Fruit fly (Drosophila melanogaster) whole organism, embryonic: Measurements from ENCODE around the gene AIMP2.

Experiments
- B-H1 ChIP-seq: fragments of 200-800 bp; sonication (Bioruptor generic); IDR thresholded peaks from 3 replicates; pipeline ENCODE4 v1.3.6; 2022; ENCODE audit warnings: missing biosample characterization, missing genetic modification characterization
- C15 ChIP-seq: fragments of 200-800 bp; sonication (Bioruptor generic); IDR thresholded peaks from 3 replicates; pipeline ENCODE4 v1.3.6; 2022; ENCODE audit warnings: missing biosample characterization, missing genetic modification characterization
- CG11456 ChIP-seq: fragments of 200-800 bp; sonication (Bioruptor generic); IDR thresholded peaks from 3 replicates; pipeline ENCODE4 v1.3.6; 2022; ENCODE audit warnings: missing biosample characterization, missing genetic modification characterization
- CG12659 ChIP-seq: fragments of 200-800 bp; sonication (Bioruptor generic); optimal IDR thresholded peaks from 3 replicates; lab custom pipeline; 2017; ENCODE audit warnings: mild to moderate bottlenecking, missing biosample characterization, missing genetic modification reagents, missing genetic modification characterization
- CG14710 ChIP-seq: fragments of 200-800 bp; sonication (Bioruptor generic); optimal IDR thresholded peaks from 3 replicates; lab custom pipeline; 2019; ENCODE audit warnings: missing biosample characterization, mild to moderate bottlenecking, missing genetic modification characterization, moderate library complexity
- CG15696 ChIP-seq: fragments of 200-800 bp; sonication (Bioruptor generic); optimal IDR thresholded peaks from 2 replicates; lab custom pipeline; 2019; ENCODE audit warnings: missing biosample characterization, mild to moderate bottlenecking, missing genetic modification characterization, moderate library complexity
- CG17612 ChIP-seq: fragments of 200-800 bp; sonication (Bioruptor generic); IDR thresholded peaks from 2 replicates; pipeline ENCODE4 v1.3.6; 2022; ENCODE audit warnings: missing biosample characterization, missing genetic modification characterization
- CG18011 ChIP-seq: fragments of 200-800 bp; sonication (Bioruptor generic); optimal IDR thresholded peaks from 2 replicates; lab custom pipeline; 2017; ENCODE audit warnings: missing biosample characterization, missing genetic modification characterization, mild to moderate bottlenecking, moderate library complexity, missing genotype
- CG2116 ChIP-seq: fragments of 200-800 bp; sonication (Bioruptor generic); optimal IDR thresholded peaks from 3 replicates; lab custom pipeline; 2018; ENCODE audit warnings: missing biosample characterization, mild to moderate bottlenecking, missing genetic modification characterization
- CG3281 ChIP-seq: fragments of 200-800 bp; sonication (Bioruptor generic); optimal IDR thresholded peaks from 3 replicates; lab custom pipeline; 2017; ENCODE audit warnings: missing biosample characterization, mild to moderate bottlenecking, missing genetic modification characterization
- CG33213 ChIP-seq: fragments of 200-800 bp; sonication (Bioruptor generic); optimal IDR thresholded peaks from 3 replicates; lab custom pipeline; 2016; ENCODE audit warnings: missing biosample characterization, missing genetic modification characterization
- CG33557 ChIP-seq: fragments of 200-800 bp; sonication (Bioruptor generic); optimal IDR thresholded peaks from 2 replicates; lab custom pipeline; 2019; ENCODE audit warnings: missing biosample characterization, mild to moderate bottlenecking, missing genetic modification characterization, moderate library complexity
- CG6654 ChIP-seq: fragments of 200-800 bp; sonication (Bioruptor generic); optimal IDR thresholded peaks from 2 replicates; lab custom pipeline; 2017; ENCODE audit warnings: missing biosample characterization, mild to moderate bottlenecking, missing genetic modification characterization
- CG6683 ChIP-seq: fragments of 200-800 bp; sonication (Bioruptor generic); optimal IDR thresholded peaks from 2 replicates; lab custom pipeline; 2017; ENCODE audit warnings: missing biosample characterization, mild to moderate bottlenecking, missing genetic modification characterization, missing genetic modification reagents
- CG6813 ChIP-seq: fragments of 200-800 bp; sonication (Bioruptor generic); optimal IDR thresholded peaks from 2 replicates; lab custom pipeline; 2017; ENCODE audit warnings: missing biosample characterization, missing genetic modification characterization, mild to moderate bottlenecking, moderate library complexity, missing genetic modification reagents
- CG7987 ChIP-seq: fragments of 200-800 bp; sonication (Bioruptor generic); optimal IDR thresholded peaks from 2 replicates; lab custom pipeline; 2018; ENCODE audit warnings: missing biosample characterization, mild to moderate bottlenecking, missing genetic modification characterization, moderate library complexity
- CG8924 ChIP-seq: fragments of 200-800 bp; optimal IDR thresholded peaks from 3 replicates; lab custom pipeline; 2019; ENCODE audit warnings: missing biosample characterization, mild to moderate bottlenecking, missing genetic modification characterization, moderate library complexity
- CG8944 ChIP-seq: fragments of 200-800 bp; sonication (Bioruptor generic); optimal IDR thresholded peaks from 3 replicates; lab custom pipeline; 2016; ENCODE audit warnings: missing biosample characterization, missing genetic modification characterization
- CG9727 ChIP-seq: fragments of 200-800 bp; sonication (Bioruptor generic); optimal IDR thresholded peaks from 3 replicates; lab custom pipeline; 2017; ENCODE audit warnings: missing biosample characterization, mild to moderate bottlenecking, missing genetic modification characterization
- D19B ChIP-seq: fragments of 200-800 bp; sonication (Bioruptor generic); optimal IDR thresholded peaks from 2 replicates; lab custom pipeline; 2017; ENCODE audit warnings: missing biosample characterization, mild to moderate bottlenecking, missing genetic modification characterization
- Lim3 ChIP-seq: fragments of 200-800 bp; sonication (Bioruptor generic); IDR thresholded peaks from 2 replicates; pipeline ENCODE4 v1.3.6; 2022; ENCODE audit warnings: missing biosample characterization, missing genetic modification characterization
- Mrtf ChIP-seq: fragments of 200-800 bp; sonication (Bioruptor generic); IDR thresholded peaks from 3 replicates; pipeline ENCODE4 v1.3.6; 2022; ENCODE audit warnings: missing biosample characterization, missing genetic modification characterization
- NFAT ChIP-seq: fragments of 200-800 bp; sonication (Bioruptor generic); IDR thresholded peaks from 2 replicates; pipeline ENCODE4 v1.3.6; 2022; ENCODE audit warnings: missing biosample characterization, missing genetic modification characterization
- Sox100B ChIP-seq: fragments of 200-800 bp; sonication (Bioruptor generic); optimal IDR thresholded peaks from 3 replicates; lab custom pipeline; 2018; ENCODE audit warnings: missing biosample characterization, mild to moderate bottlenecking, missing genetic modification characterization
- Sry-δ ChIP-seq: fragments of 200-800 bp; sonication (Bioruptor generic); optimal IDR thresholded peaks from 2 replicates; lab custom pipeline; 2016; ENCODE audit warnings: missing biosample characterization, missing genetic modification characterization
- Trl ChIP-seq, 3 experiments: fragments of >200 bp in 2 of 3; fragments of 200-800 bp in 1 of 3; sonication (Bioruptor generic) in 1 of 3; optimal IDR thresholded peaks; 2 replicates in 1 of 3; 3 replicates in 2 of 3; lab custom pipeline; 2016 to 2017; ENCODE audit warnings: missing biosample characterization in 1 of 3, missing genetic modification characterization in 1 of 3
- Usf ChIP-seq: fragments of 200-800 bp; sonication (Bioruptor generic); optimal IDR thresholded peaks from 2 replicates; lab custom pipeline; 2017; ENCODE audit warnings: missing genotype, missing biosample characterization, missing genetic modification characterization
- abd-A ChIP-seq: fragments of 200-800 bp; sonication (Bioruptor generic); optimal IDR thresholded peaks from 3 replicates; lab custom pipeline; 2019; ENCODE audit warnings: missing biosample characterization, mild to moderate bottlenecking, missing genetic modification characterization, moderate library complexity
- ase ChIP-seq: fragments of 200-800 bp; sonication (Bioruptor generic); IDR thresholded peaks from 3 replicates; pipeline ENCODE4 v1.3.6; 2022; ENCODE audit warnings: missing biosample characterization, missing genetic modification characterization
- ci ChIP-seq: fragments of 200-800 bp; sonication (Bioruptor generic); IDR thresholded peaks from 3 replicates; pipeline ENCODE4 v1.3.6; 2022; ENCODE audit warnings: missing biosample characterization, missing genetic modification characterization
- corto ChIP-seq: fragments of 200-800 bp; sonication (Bioruptor generic); optimal IDR thresholded peaks from 2 replicates; lab custom pipeline; 2016; ENCODE audit warnings: missing biosample characterization, mild to moderate bottlenecking, missing genetic modification characterization, moderate library complexity
- croc ChIP-seq: fragments of 200-800 bp; sonication (Bioruptor generic); conservative IDR thresholded peaks from 3 replicates; pipeline ENCODE4 v1.3.6; 2022; ENCODE audit warnings: missing biosample characterization, missing genetic modification characterization
- fd96Cb ChIP-seq: fragments of 200-800 bp; sonication (Bioruptor generic); optimal IDR thresholded peaks from 2 replicates; lab custom pipeline; 2018; ENCODE audit warnings: missing biosample characterization, mild to moderate bottlenecking, missing genetic modification characterization, moderate library complexity
- gcm ChIP-seq: fragments of 200-800 bp; sonication (Bioruptor generic); optimal IDR thresholded peaks from 2 replicates; lab custom pipeline; 2019; ENCODE audit warnings: missing biosample characterization, mild to moderate bottlenecking, missing genetic modification characterization, moderate library complexity
- gem ChIP-seq: fragments of 200-800 bp; sonication (Bioruptor generic); optimal IDR thresholded peaks from 2 replicates; lab custom pipeline; 2019; ENCODE audit warnings: missing biosample characterization, mild to moderate bottlenecking, missing genetic modification characterization, moderate library complexity
- gsb-n ChIP-seq: fragments of 200-800 bp; sonication (Bioruptor generic); optimal IDR thresholded peaks from 3 replicates; lab custom pipeline; 2018; ENCODE audit warnings: missing biosample characterization, mild to moderate bottlenecking, missing genetic modification characterization
- ham ChIP-seq: fragments of 200-800 bp; sonication (Bioruptor generic); IDR thresholded peaks from 2 replicates; pipeline ENCODE4 v1.3.6; 2022; ENCODE audit warnings: missing biosample characterization, missing genetic modification characterization
- lmd ChIP-seq: fragments of 200-800 bp; sonication (Bioruptor generic); IDR thresholded peaks from 2 replicates; pipeline ENCODE4 v1.3.6; 2022; ENCODE audit warnings: missing biosample characterization, missing genetic modification characterization
- maf-S ChIP-seq: fragments of 200-800 bp; sonication (Bioruptor generic); optimal IDR thresholded peaks from 2 replicates; lab custom pipeline; 2016; ENCODE audit warnings: missing biosample characterization, missing genetic modification characterization
- mld ChIP-seq: fragments of 200-800 bp; sonication (Bioruptor generic); IDR thresholded peaks from 3 replicates; pipeline ENCODE4 v1.3.6; 2022; ENCODE audit warnings: missing biosample characterization, missing genetic modification characterization; ENCODE audit not compliant: partially characterized antibody
- otp ChIP-seq: fragments of 200-800 bp; sonication (Bioruptor generic); IDR thresholded peaks from 3 replicates; pipeline ENCODE4, ENCODE4 v1.3.6; 2022; ENCODE audit warnings: missing biosample characterization, missing genetic modification characterization
- pb ChIP-seq: fragments of 200-800 bp; sonication (Bioruptor generic); optimal IDR thresholded peaks from 3 replicates; lab custom pipeline; 2016; ENCODE audit warnings: missing biosample characterization, missing genetic modification characterization
- sd ChIP-seq: fragments of 200-800 bp; sonication (Bioruptor generic); optimal IDR thresholded peaks from 3 replicates; lab custom pipeline; 2018; ENCODE audit warnings: missing biosample characterization, mild to moderate bottlenecking, missing genetic modification characterization, moderate library complexity
- slbo ChIP-seq: fragments of 200-800 bp; sonication (Bioruptor generic); IDR thresholded peaks from 2 replicates; pipeline ENCODE4 v1.3.6; 2022; ENCODE audit warnings: missing biosample characterization, missing genetic modification characterization
- slp2 ChIP-seq: fragments of 200-800 bp; sonication (Bioruptor generic); optimal IDR thresholded peaks from 2 replicates; lab custom pipeline; 2016; ENCODE audit warnings: missing biosample characterization, missing genetic modification characterization
- so ChIP-seq: fragments of 200-800 bp; sonication (Bioruptor generic); IDR thresholded peaks from 3 replicates; pipeline ENCODE4 v1.3.6; 2022; ENCODE audit warnings: missing biosample characterization, missing genetic modification characterization
- tap ChIP-seq: fragments of 200-800 bp; optimal IDR thresholded peaks from 3 replicates; lab custom pipeline; 2019; ENCODE audit warnings: missing biosample characterization, mild to moderate bottlenecking, missing genetic modification characterization, moderate library complexity

The AIMP2 gene

dm6 chr3L:15587445-15588381, 4.3 kb downstream of the AIMP2 start, which contains the start of gene CG7656 (continued):
- TF ChIP-seq D19B (GFP tag; lab: Kevin White, UChicago) (no peak), slbo (GFP tag; lab: Robert Waterston, UW) (peak; percentile 82), ase (peak; percentile 28; the same call in 1 of the 3 replicates), so (GFP tag; lab: Robert Waterston, UW) (peak; percentile 27; the same call in 1 of the 3 replicates), CG12659 (GFP tag; lab: Kevin White, UChicago) (peak; percentile 2), Trl (optimal IDR thresholded peaks at IDR 0.05; lab: Kevin White, UChicago) (peak in 1 of 2 experiments; percentile 57), Trl (GFP tag; optimal IDR thresholded peaks at IDR 0.05; lab: Kevin White, UChicago) (peak; percentile 93), tap (tag; lab: Kevin White, UChicago) (no peak), CG17612 (GFP tag; lab: Robert Waterston, UW) (peak; percentile 37; the same call in 1 of the 2 replicates), Sox100B (GFP tag; lab: Kevin White, UChicago) (no peak), CG11456 (peak; percentile 84), pb (GFP tag; lab: Kevin White, UChicago) (peak; percentile 56), CG6683 (no peak), corto (no peak), CG14710 (tag; lab: Kevin White, UChicago) (no peak), B-H1 (GFP tag; lab: Robert Waterston, UW) (peak; percentile 49; the same call in 2 of the 3 replicates), croc (GFP tag; lab: Robert Waterston, UW) (no peak; the same call in 2 of the 3 replicates), gem (tag; lab: Kevin White, UChicago) (peak; percentile 50), lmd (GFP tag; lab: Robert Waterston, UW) (peak; percentile 65; the same call in 1 of the 2 replicates), CG15696 (tag; lab: Kevin White, UChicago) (peak; percentile 37), CG8924 (tag; lab: Kevin White, UChicago) (peak; percentile 55), CG7987 (peak; percentile 50), CG6813 (GFP tag; lab: Kevin White, UChicago) (peak; percentile 9), CG18011 (GFP tag; lab: Kevin White, UChicago) (peak; percentile 40), CG33557 (GFP tag; lab: Kevin White, UChicago) (peak; percentile 28), Lim3 (no peak), gsb-n (peak; percentile 4), ci (peak; percentile 82), otp (GFP tag; lab: Robert Waterston, UW) (peak; percentile 78), sd (tag; lab: Kevin White, UChicago) (peak; percentile 99), mld (GFP tag; lab: Robert Waterston, UW) (no peak), NFAT (GFP tag; lab: Robert Waterston, UW) (peak; percentile 83), abd-A (no peak), ham (GFP tag; lab: Robert Waterston, UW) (no peak), CG9727 (GFP tag; lab: Kevin White, UChicago) (peak; percentile 47), Sry-δ (peak; percentile 42), CG33213 (GFP tag; lab: Kevin White, UChicago) (peak; percentile 71), Mrtf (peak; percentile 54; the same call in 2 of the 3 replicates), CG2116 (GFP tag; lab: Kevin White, UChicago) (peak; percentile 51), Usf (no peak), fd96Cb (tag; lab: Kevin White, UChicago) (no peak), maf-S (peak; percentile 68), C15 (GFP tag; lab: Robert Waterston, UW) (no peak), CG6654 (GFP tag; lab: Kevin White, UChicago) (no peak), slp2 (peak; percentile 46), CG3281 (peak; percentile 96), CG8944 (GFP tag; lab: Kevin White, UChicago) (peak; percentile 79), gcm (no peak)
